Fruit fly (Drosophila melanogaster) whole organism, wandering third instar larva: ENCODE measurements around the gene Cyp40.

Experiments
- Dif ChIP-seq: fragments of 200-275, 200-300 bp; sonication (Bioruptor generic); optimal IDR thresholded peaks from 2 replicates; lab custom pipeline; 2018; ENCODE audit warnings: missing biosample characterization, missing genetic modification characterization; ENCODE audit not compliant: partially characterized antibody
- Jra ChIP-seq: sonication (Bioruptor generic); optimal IDR thresholded peaks from 2 replicates; lab custom pipeline; 2016; ENCODE audit warnings: missing biosample characterization, missing genetic modification characterization
- Myc ChIP-seq: fragments of >200 bp; optimal IDR thresholded peaks from 2 replicates; lab custom pipeline; 2017
- N ChIP-seq: fragments of >200 bp; optimal IDR thresholded peaks from 2 replicates; lab custom pipeline; 2018; ENCODE audit warnings: missing biosample characterization, missing external identifiers, missing genetic modification characterization
- dmrt93B ChIP-seq: fragments of 200-800 bp; sonication (Bioruptor generic); optimal IDR thresholded peaks from 2 replicates; lab custom pipeline; 2018; ENCODE audit warnings: missing biosample characterization, mild to moderate bottlenecking, missing genetic modification characterization
- fru ChIP-seq: fragments of 200-800 bp; sonication (Bioruptor generic); optimal IDR thresholded peaks from 3 replicates; lab custom pipeline; 2016; ENCODE audit warnings: missing biosample characterization, mild to moderate bottlenecking, missing genetic modification characterization
- h ChIP-seq: fragments of 200-800 bp; sonication (Bioruptor generic); optimal IDR thresholded peaks from 3 replicates; lab custom pipeline; 2016; ENCODE audit warnings: missing biosample characterization, mild to moderate bottlenecking, missing genetic modification characterization
- lola ChIP-seq: fragments of >200 bp; optimal IDR thresholded peaks from 2 replicates; lab custom pipeline; 2017; ENCODE audit warnings: missing biosample characterization, missing genetic modification characterization
- usp ChIP-seq: fragments of >200 bp; optimal IDR thresholded peaks from 2 replicates; lab custom pipeline; 2017; ENCODE audit warnings: missing biosample characterization, missing genetic modification characterization

DNA sequence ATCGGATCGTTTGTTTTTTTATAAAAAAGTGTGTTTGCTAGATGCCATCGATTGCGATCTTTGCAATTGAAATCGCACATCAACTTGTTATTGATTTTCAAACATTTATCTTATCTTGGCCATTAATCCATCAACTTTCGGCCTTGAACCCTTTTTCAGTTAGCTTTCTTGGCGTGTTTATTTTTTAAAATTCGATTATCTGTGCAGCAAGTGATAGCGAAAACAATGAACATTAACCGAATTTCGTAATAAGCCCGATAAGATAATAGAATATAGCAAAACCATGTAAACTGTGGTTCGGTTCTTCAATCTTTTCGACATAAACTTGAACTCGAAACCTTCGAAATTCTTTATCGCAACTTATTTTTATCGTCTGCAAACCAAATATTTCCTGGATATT lies 45.8 kb downstream of the Cyp40 start:
- TF ChIP-seq dmrt93B (GFP tag; lab: Kevin White, UChicago) = no peak
- no peak for TF ChIP-seq Jra (GFP tag; lab: Kevin White, UChicago)
- TF ChIP-seq lola (GFP tag; lab: Kevin White, UChicago) = no peak
- TF ChIP-seq usp = no peak
- TF ChIP-seq N = no peak
- no peak for TF ChIP-seq Dif (GFP tag; lab: Kevin White, UChicago)
- TF ChIP-seq fru = no peak
- TF ChIP-seq h = no peak
- no peak for TF ChIP-seq Myc (lab: Kevin White, UChicago)
